Worm (Caenorhabditis elegans): ENCODE measurements around the gene F47B10.5.

- TF ChIP-seq him-1 (tag; optimal IDR thresholded peaks at IDR 0.05) (no peak), dao-5 (tag; optimal IDR thresholded peaks at IDR 0.05) (no peak)
Measured at ce11 chrX:10902723-10903322, 12.5 kb upstream of the F47B10.5 start, which contains the start of gene acbp-3.

Measured in whole organism, L4/young adult.